Worm (Caenorhabditis elegans) whole organism, young adult: ENCODE data around the gene ins-34.

Experiments
- B0019.2 ChIP-seq: fragments of 200-800 bp; sonication (Bioruptor generic); conservative IDR thresholded peaks from 2 replicates; pipeline ENCODE4 v1.3.6; 2022; ENCODE audit warnings: missing genetic modification reagents, missing genetic modification characterization, missing compliant biosample characterization
- B0035.1 ChIP-seq: sonication (generic microtip); optimal IDR thresholded peaks from 2 replicates; lab custom pipeline; 2016; ENCODE audit warnings: missing genetic modification characterization, mild to moderate bottlenecking, missing compliant biosample characterization, missing genotype, missing genetic modification reagents
- B0336.3 ChIP-seq: fragments of 200-800 bp; sonication (Bioruptor generic); IDR thresholded peaks from 2 replicates; pipeline ENCODE4 v1.3.6; 2022; ENCODE audit warnings: missing genetic modification characterization, missing compliant biosample characterization
- C17E4.6 ChIP-seq: fragments of 200-800 bp; sonication (Bioruptor generic); IDR thresholded peaks from 2 replicates; pipeline ENCODE4 v1.3.6; 2022; ENCODE audit warnings: missing genetic modification reagents, missing genetic modification characterization, missing compliant biosample characterization
- D2030.7 ChIP-seq: fragments of 200-800 bp; sonication (Bioruptor generic); IDR thresholded peaks from 2 replicates; pipeline ENCODE4 v1.3.6; 2022; ENCODE audit warnings: missing genetic modification reagents, missing genetic modification characterization, missing compliant biosample characterization
- F22D6.2 ChIP-seq: sonication (generic microtip); optimal IDR thresholded peaks from 2 replicates; lab custom pipeline; 2016; ENCODE audit warnings: mild to moderate bottlenecking, missing genetic modification characterization, missing compliant biosample characterization
- F23B12.7 ChIP-seq: sonication (generic microtip); optimal IDR thresholded peaks from 2 replicates; lab custom pipeline; 2017; ENCODE audit warnings: missing genetic modification characterization, mild to moderate bottlenecking, missing compliant biosample characterization, antibody characterized with exemption, moderate library complexity; ENCODE audit not compliant: insufficient read depth
- F49E8.2 ChIP-seq: sonication (generic microtip); optimal IDR thresholded peaks from 3 replicates; lab custom pipeline; 2017; ENCODE audit warnings: missing genetic modification characterization, mild to moderate bottlenecking, missing compliant biosample characterization, antibody characterized with exemption, moderate library complexity; ENCODE audit not compliant: insufficient read depth
- K11D2.4 ChIP-seq: fragments of 200-800 bp; sonication (Bioruptor generic); IDR thresholded peaks from 2 replicates; pipeline ENCODE4 v1.3.6; 2022; ENCODE audit warnings: missing genetic modification reagents, missing genetic modification characterization, missing compliant biosample characterization
- K12H6.12 ChIP-seq: fragments of 200-800 bp; sonication (Bioruptor generic); optimal IDR thresholded peaks from 2 replicates; lab custom pipeline; 2018; ENCODE audit warnings: mild to moderate bottlenecking, missing genetic modification characterization, missing compliant biosample characterization
- Y67H2A.10 ChIP-seq: fragments of 200-800 bp; sonication (Bioruptor generic); conservative IDR thresholded peaks from 2 replicates; pipeline ENCODE4 v1.3.6; 2022; ENCODE audit warnings: missing genetic modification reagents, missing genetic modification characterization, missing compliant biosample characterization
- Y79H2A.3 ChIP-seq: fragments of 200-800 bp; sonication (Bioruptor generic); conservative IDR thresholded peaks from 2 replicates; pipeline ENCODE4 v1.3.6; 2022; ENCODE audit warnings: missing genetic modification reagents, missing genetic modification characterization, missing compliant biosample characterization
- ZK185.1 ChIP-seq: sonication (generic microtip); optimal IDR thresholded peaks from 2 replicates; lab custom pipeline; 2016; ENCODE audit warnings: mild to moderate bottlenecking, missing genetic modification characterization, missing compliant biosample characterization; ENCODE audit not compliant: poor library complexity, severe bottlenecking
- atf-7 ChIP-seq: sonication (generic microtip); optimal IDR thresholded peaks from 2 replicates; lab custom pipeline; 2017; ENCODE audit warnings: mild to moderate bottlenecking, missing genetic modification characterization, missing compliant biosample characterization
- attf-5 ChIP-seq: fragments of 200-800 bp; sonication (Bioruptor generic); optimal IDR thresholded peaks from 2 replicates; lab custom pipeline; 2018; ENCODE audit warnings: mild to moderate bottlenecking, missing genetic modification characterization, missing compliant biosample characterization
- bed-2 ChIP-seq: fragments of 200-800 bp; sonication (Bioruptor generic); IDR thresholded peaks from 2 replicates; pipeline ENCODE4 v1.3.6; 2022; ENCODE audit warnings: missing genetic modification reagents, missing genetic modification characterization, missing compliant biosample characterization
- cebp-1 ChIP-seq, 2 experiments: fragments of 200-800 bp in 1 of 2; sonication (Bioruptor generic) in 1 of 2; sonication (generic microtip) in 1 of 2; IDR thresholded peaks in 1 of 2; optimal IDR thresholded peaks in 1 of 2; 2 replicates each; pipeline versions ENCODE4 v1.3.6 to Lab custom; 2017 to 2022; ENCODE audit warnings: missing compliant biosample characterization in 2 of 2, missing genetic modification characterization in 2 of 2, mild to moderate bottlenecking in 1 of 2, missing genetic modification reagents in 1 of 2, moderate library complexity in 1 of 2
- ceh-100 ChIP-seq: fragments of 200-800 bp; sonication (Bioruptor generic); IDR thresholded peaks from 2 replicates; pipeline ENCODE4 v1.3.6; 2022; ENCODE audit warnings: missing genetic modification reagents, missing genetic modification characterization, missing compliant biosample characterization
- ceh-79 ChIP-seq: sonication (generic microtip); optimal IDR thresholded peaks from 2 replicates; lab custom pipeline; 2017; ENCODE audit warnings: mild to moderate bottlenecking, missing genetic modification characterization, missing compliant biosample characterization
- ceh-91 ChIP-seq: fragments of 200-800 bp; sonication (Bioruptor generic); IDR thresholded peaks from 2 replicates; pipeline ENCODE4 v1.3.6; 2022; ENCODE audit warnings: missing genetic modification reagents, missing genetic modification characterization, missing compliant biosample characterization
- dpl-1 ChIP-seq: fragments of 150-350 bp; optimal IDR thresholded peaks from 2 replicates; lab custom pipeline; 2014; ENCODE audit warnings: missing biosample characterization, missing genetic modification reagents, missing genetic modification characterization
- efl-1 ChIP-seq: fragments of 150-350 bp; optimal IDR thresholded peaks from 2 replicates; lab custom pipeline; 2014; ENCODE audit warnings: missing biosample characterization, missing genetic modification reagents, missing genetic modification characterization
- fkh-3 ChIP-seq: sonication (generic microtip); optimal IDR thresholded peaks from 2 replicates; lab custom pipeline; 2016; ENCODE audit warnings: mild to moderate bottlenecking, missing genetic modification characterization, missing compliant biosample characterization
- gei-17 ChIP-seq: fragments of 200-800 bp; sonication (Bioruptor generic); optimal IDR thresholded peaks from 2 replicates; lab custom pipeline; 2018; ENCODE audit warnings: mild to moderate bottlenecking, missing genetic modification characterization, missing compliant biosample characterization
- him-1 ChIP-seq: sonication (generic microtip); optimal IDR thresholded peaks from 2 replicates; lab custom pipeline; 2016; ENCODE audit warnings: missing genotype, missing genetic modification reagents, missing genetic modification characterization, missing compliant biosample characterization
- hmg-1.2 ChIP-seq: fragments of 200-800 bp; sonication (Bioruptor generic); IDR thresholded peaks from 2 replicates; pipeline ENCODE4 v1.3.6; 2022; ENCODE audit warnings: missing genetic modification reagents, missing genetic modification characterization, missing compliant biosample characterization
- hrde-1 ChIP-seq: sonication (generic microtip); optimal IDR thresholded peaks from 2 replicates; lab custom pipeline; 2016; ENCODE audit warnings: missing genetic modification characterization, mild to moderate bottlenecking, missing compliant biosample characterization, moderate library complexity, missing genotype, missing genetic modification reagents, borderline replicate concordance
- let-607 ChIP-seq, 2 experiments: fragments of 200-800 bp in 1 of 2; sonication (Bioruptor generic) in 1 of 2; sonication (generic microtip) in 1 of 2; optimal IDR thresholded peaks; 2 replicates each; lab custom pipeline; 2016 to 2018; ENCODE audit warnings: mild to moderate bottlenecking in 2 of 2, missing compliant biosample characterization in 2 of 2, missing genetic modification characterization in 2 of 2, moderate library complexity in 2 of 2, missing genotype in 1 of 2
- lin-54 ChIP-seq: fragments of 200-800 bp; sonication (Bioruptor generic); optimal IDR thresholded peaks from 2 replicates; lab custom pipeline; 2018; ENCODE audit warnings: mild to moderate bottlenecking, missing genetic modification characterization, missing compliant biosample characterization
- lir-1 ChIP-seq: fragments of 200-800 bp; sonication (Bioruptor generic); conservative IDR thresholded peaks from 2 replicates; pipeline ENCODE4 v1.3.6; 2022; ENCODE audit warnings: missing genetic modification reagents, missing genetic modification characterization, missing compliant biosample characterization
- lsy-27 ChIP-seq: sonication (generic microtip); optimal IDR thresholded peaks from 2 replicates; lab custom pipeline; 2017; ENCODE audit warnings: missing genetic modification characterization, mild to moderate bottlenecking, missing compliant biosample characterization, antibody characterized with exemption, missing genotype, borderline replicate concordance; ENCODE audit not compliant: insufficient read depth
- madf-10 ChIP-seq: sonication (generic microtip); optimal IDR thresholded peaks from 2 replicates; lab custom pipeline; 2016; ENCODE audit warnings: mild to moderate bottlenecking, missing genetic modification characterization, missing compliant biosample characterization
- madf-3 ChIP-seq: fragments of 200-800 bp; sonication (Bioruptor generic); IDR thresholded peaks from 2 replicates; pipeline ENCODE4 v1.3.6; 2022; ENCODE audit warnings: missing genetic modification reagents, missing genetic modification characterization, missing compliant biosample characterization
- mcd-1 ChIP-seq: fragments of 200-800 bp; sonication (Bioruptor generic); IDR thresholded peaks from 2 replicates; pipeline ENCODE4 v1.3.6; 2022; ENCODE audit warnings: missing genetic modification reagents, missing genetic modification characterization, missing compliant biosample characterization
- mel-28 ChIP-seq: sonication (generic microtip); optimal IDR thresholded peaks from 2 replicates; lab custom pipeline; 2016; ENCODE audit warnings: borderline replicate concordance, mild to moderate bottlenecking, missing genetic modification characterization, missing compliant biosample characterization
- nfyb-1 ChIP-seq: fragments of 200-800 bp; sonication (Bioruptor generic); IDR thresholded peaks from 2 replicates; pipeline ENCODE4 v1.3.6; 2022; ENCODE audit warnings: missing genetic modification reagents, missing genetic modification characterization, missing compliant biosample characterization
- nhr-120 ChIP-seq: fragments of 200-800 bp; sonication (Bioruptor generic); IDR thresholded peaks from 2 replicates; pipeline ENCODE4 v1.3.6; 2022; ENCODE audit warnings: missing genetic modification characterization, missing compliant biosample characterization
- rcor-1 ChIP-seq: fragments of 200-800 bp; sonication (Bioruptor generic); IDR thresholded peaks from 2 replicates; pipeline ENCODE4 v1.3.6; 2022; ENCODE audit warnings: missing genetic modification reagents, missing genetic modification characterization, missing compliant biosample characterization
- rpc-1 ChIP-seq, 2 experiments: fragments of 150-350 bp in 1 of 2; sonication (generic microtip) in 1 of 2; optimal IDR thresholded peaks; 2 replicates each; lab custom pipeline; 2014 to 2018; ENCODE audit warnings: missing biosample characterization in 1 of 2, missing genetic modification characterization in 1 of 2, missing genetic modification reagents in 1 of 2, missing genotype in 1 of 2
- snpc-3.4 ChIP-seq: sonication (generic microtip); optimal IDR thresholded peaks from 2 replicates; lab custom pipeline; 2017; ENCODE audit warnings: missing genetic modification characterization, mild to moderate bottlenecking, missing compliant biosample characterization, antibody characterized with exemption, moderate library complexity, missing genotype, missing genetic modification reagents
- sptf-2 ChIP-seq: fragments of 200-800 bp; sonication (Bioruptor generic); optimal IDR thresholded peaks from 2 replicates; lab custom pipeline; 2018; ENCODE audit warnings: mild to moderate bottlenecking, missing genetic modification characterization, missing compliant biosample characterization
- tbx-9 ChIP-seq: sonication (generic microtip); optimal IDR thresholded peaks from 2 replicates; lab custom pipeline; 2016; ENCODE audit warnings: borderline replicate concordance, missing genetic modification characterization, inconsistent platforms, missing compliant biosample characterization
- unc-130 ChIP-seq: sonication (generic microtip); optimal IDR thresholded peaks from 2 replicates; lab custom pipeline; 2016; ENCODE audit warnings: missing genetic modification reagents, missing genetic modification characterization, missing compliant biosample characterization
- xnd-1 ChIP-seq: sonication (generic microtip); optimal IDR thresholded peaks from 2 replicates; lab custom pipeline; 2016; ENCODE audit warnings: missing genotype, missing genetic modification reagents, missing genetic modification characterization, missing compliant biosample characterization
- zfh-2 ChIP-seq: fragments of 200-800 bp; sonication (Bioruptor generic); conservative IDR thresholded peaks from 2 replicates; pipeline ENCODE4 v1.3.6; 2022; ENCODE audit warnings: missing genetic modification reagents, missing genetic modification characterization, missing compliant biosample characterization
- zim-3 ChIP-seq: sonication (generic microtip); optimal IDR thresholded peaks from 2 replicates; lab custom pipeline; 2017; ENCODE audit warnings: mild to moderate bottlenecking, missing genetic modification characterization, moderate library complexity, missing compliant biosample characterization
- ztf-26 ChIP-seq: sonication (generic microtip); optimal IDR thresholded peaks from 2 replicates; lab custom pipeline; 2017; ENCODE audit warnings: missing genetic modification characterization, missing compliant biosample characterization

Gene ins-34

DNA sequence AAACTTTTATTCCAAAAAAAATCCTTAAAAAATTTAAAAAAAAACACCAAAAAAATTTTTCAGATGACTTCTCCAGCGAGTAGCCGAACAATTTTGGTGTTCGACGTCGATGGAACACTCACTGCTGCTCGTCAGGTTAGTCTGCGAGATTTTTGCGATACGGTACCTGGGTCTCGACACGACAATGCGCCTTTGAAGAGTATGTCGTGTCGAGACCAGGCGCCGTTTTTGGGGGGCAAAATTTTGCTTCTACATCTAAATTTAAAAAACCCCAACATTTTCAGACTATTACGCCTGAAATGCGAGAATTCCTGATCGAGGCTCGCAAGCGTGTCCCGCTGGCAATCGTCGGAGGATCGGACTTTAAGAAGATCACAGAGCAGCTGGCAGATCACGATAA lies 22.9 kb upstream of the ins-34 start, which contains the start of gene F52B11.2 (continued):
- TF ChIP-seq F23B12.7 (tag; lab: Kevin White, UChicago) (no peak), dpl-1 (no peak), lin-54 (GFP tag; lab: Kevin White, UChicago) (peak; percentile 14), ZK185.1 (tag; lab: Kevin White, UChicago) (no peak), mel-28 (tag; lab: Kevin White, UChicago) (no peak), snpc-3.4 (tag; lab: Kevin White, UChicago) (no peak), zim-3 (tag; lab: Kevin White, UChicago) (no peak), cebp-1 (GFP tag; IDR thresholded peaks at IDR 0.05; lab: Robert Waterston, UW) (no peak), cebp-1 (tag; optimal IDR thresholded peaks at IDR 0.05; lab: Kevin White, UChicago) (peak; percentile 17), madf-10 (tag; lab: Kevin White, UChicago) (no peak), B0336.3 (GFP tag; lab: Robert Waterston, UW) (0 out of 2 replicates have a peak, but pooled peaks have one; percentile 31), Y79H2A.3 (GFP tag; lab: Robert Waterston, UW) (peak; percentile 81; the same call in 1 of the 2 replicates), ceh-91 (GFP tag; lab: Robert Waterston, UW) (no peak), nhr-120 (GFP tag; lab: Robert Waterston, UW) (no peak), lir-1 (GFP tag; lab: Robert Waterston, UW) (no peak), mcd-1 (GFP tag; lab: Robert Waterston, UW) (no peak), K12H6.12 (tag; lab: Kevin White, UChicago) (no peak), xnd-1 (tag; lab: Kevin White, UChicago) (no peak), B0019.2 (GFP tag; lab: Robert Waterston, UW) (no peak), gei-17 (no peak), tbx-9 (tag; lab: Kevin White, UChicago) (no peak), F22D6.2 (tag; lab: Kevin White, UChicago) (no peak), F49E8.2 (peak; percentile 46), madf-3 (GFP tag; lab: Robert Waterston, UW) (no peak; the same call in 1 of the 2 replicates), hmg-1.2 (GFP tag; lab: Robert Waterston, UW) (no peak), zfh-2 (GFP tag; lab: Robert Waterston, UW) (no peak), D2030.7 (GFP tag; lab: Robert Waterston, UW) (peak; percentile 33; the same call in 1 of the 2 replicates), ceh-79 (no peak), rpc-1 (optimal IDR thresholded peaks at IDR 0.05; lab: Kevin White, UChicago) (no peak), rpc-1 (tag; optimal IDR thresholded peaks at IDR 0.05; lab: Kevin White, UChicago) (no peak), nfyb-1 (peak; percentile 52; the same call in 1 of the 2 replicates), fkh-3 (tag; lab: Kevin White, UChicago) (no peak), efl-1 (GFP tag; lab: Kevin White, UChicago) (no peak), rcor-1 (GFP tag; lab: Robert Waterston, UW) (no peak), bed-2 (GFP tag; lab: Robert Waterston, UW) (no peak), attf-5 (GFP tag; lab: Kevin White, UChicago) (no peak), Y67H2A.10 (no peak), sptf-2 (no peak), K11D2.4 (GFP tag; lab: Robert Waterston, UW) (no peak), hrde-1 (tag; lab: Kevin White, UChicago) (peak; percentile 34), lsy-27 (tag; lab: Kevin White, UChicago) (no peak), unc-130 (no peak), ztf-26 (tag; lab: Kevin White, UChicago) (no peak), him-1 (tag; lab: Kevin White, UChicago) (no peak), C17E4.6 (GFP tag; lab: Robert Waterston, UW) (no peak), ceh-100 (GFP tag; lab: Robert Waterston, UW) (peak; percentile 19), B0035.1 (no peak), let-607 (tag; optimal IDR thresholded peaks at IDR 0.05; lab: Kevin White, UChicago) (no peak), atf-7 (tag; lab: Kevin White, UChicago) (no peak)
